Worm (Caenorhabditis elegans): Measurements from ENCODE around the gene T12D8.10.

Gene T12D8.10

DNA sequence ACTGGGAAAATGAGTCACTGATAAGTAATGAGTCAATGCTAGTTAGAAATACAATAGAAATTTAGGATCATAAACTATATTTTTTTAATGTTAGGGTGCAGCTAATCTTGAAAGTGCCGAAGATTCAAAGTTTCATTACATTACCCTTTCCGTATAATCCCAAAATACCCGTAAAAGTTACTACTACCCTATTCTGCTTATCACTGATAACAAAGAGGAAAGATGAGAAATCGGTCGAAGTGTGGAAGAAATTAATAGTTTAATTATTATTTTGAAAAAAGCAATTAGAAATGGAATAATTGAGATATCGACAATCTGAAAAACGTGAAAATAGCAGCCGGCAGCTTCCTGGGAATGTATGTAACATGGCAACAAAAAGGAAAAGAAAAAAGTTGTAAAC, 35.3 kb downstream of the T12D8.10 start:
- TF ChIP-seq sptf-1 (tag; optimal IDR thresholded peaks at IDR 0.05) (no peak), unc-130 (tag; optimal IDR thresholded peaks at IDR 0.05) (no peak), mep-1 (tag; optimal IDR thresholded peaks at IDR 0.05) (no peak), dsc-1 (tag; optimal IDR thresholded peaks at IDR 0.05) (no peak), jun-1 (tag; optimal IDR thresholded peaks at IDR 0.05) (no peak), mdl-1 (tag; optimal IDR thresholded peaks at IDR 0.05) (no peak), nhr-77 (tag; optimal IDR thresholded peaks at IDR 0.05) (no peak), efl-1 (optimal IDR thresholded peaks at IDR 0.05) (no peak), efl-1 (GFP tag; optimal IDR thresholded peaks at IDR 0.05 in 1 of 2) (no peak), ets-5 (GFP tag; IDR thresholded peaks at IDR 0.05) (no peak)

- TF ChIP-seq grh-1 (GFP tag; IDR thresholded peaks at IDR 0.05) (no peak), mdl-1 (tag; optimal IDR thresholded peaks at IDR 0.05) (peak in 1 of 2 experiments; percentile 30), aha-1 (tag; optimal IDR thresholded peaks at IDR 0.05) (no peak), lir-3 (tag; optimal IDR thresholded peaks at IDR 0.05; ENCODE audit: poor library complexity) (no peak), pqm-1 (tag; optimal IDR thresholded peaks at IDR 0.05) (peak; percentile 79), mab-9 (GFP tag; IDR thresholded peaks at IDR 0.05) (no peak), unc-30 (tag; optimal IDR thresholded peaks at IDR 0.05) (no peak), ceh-8 (GFP tag; optimal IDR thresholded peaks at IDR 0.05) (no peak), nhr-237 (tag; optimal IDR thresholded peaks at IDR 0.05) (no peak), elt-2 (tag; optimal IDR thresholded peaks at IDR 0.05) (peak; percentile 91), sup-37 (GFP tag; optimal IDR thresholded peaks at IDR 0.05) (no peak), ztf-4 (tag; optimal IDR thresholded peaks at IDR 0.05) (no peak), nhr-90 (tag; optimal IDR thresholded peaks at IDR 0.05; ENCODE audit: poor library complexity) (peak; percentile 30), pax-3 (tag; optimal IDR thresholded peaks at IDR 0.05) (peak; percentile 3), lin-14 (GFP tag; optimal IDR thresholded peaks at IDR 0.05) (peak; percentile 23), C16A3.4 (tag; optimal IDR thresholded peaks at IDR 0.05) (no peak), jun-1 (tag; optimal IDR thresholded peaks at IDR 0.05) (peak; percentile 17), alr-1 (tag; optimal IDR thresholded peaks at IDR 0.05; ENCODE audit: borderline replicate concordance) (no peak), swsn-7 (tag; optimal IDR thresholded peaks at IDR 0.05) (no peak), egl-13 (tag; optimal IDR thresholded peaks at IDR 0.05) (no peak), F16B12.6 (tag; optimal IDR thresholded peaks at IDR 0.05) (no peak), xbp-1 (tag; optimal IDR thresholded peaks at IDR 0.05) (no peak), nhr-84 (tag; optimal IDR thresholded peaks at IDR 0.05) (no peak), zag-1 (tag; optimal IDR thresholded peaks at IDR 0.05) (no peak), irx-1 (tag; optimal IDR thresholded peaks at IDR 0.05) (no peak), isw-1 (GFP tag; IDR thresholded peaks at IDR 0.05) (no peak), ceh-63 (GFP tag; optimal IDR thresholded peaks at IDR 0.05) (no peak), nhr-71 (tag; optimal IDR thresholded peaks at IDR 0.05) (peak; percentile 26), hlh-4 (tag; optimal IDR thresholded peaks at IDR 0.05) (no peak), nhr-12 (tag; optimal IDR thresholded peaks at IDR 0.05) (no peak), nhr-85 (tag) (peak; percentile 48), nhr-11 (tag; optimal IDR thresholded peaks at IDR 0.05) (no peak), blmp-1 (tag; optimal IDR thresholded peaks at IDR 0.05) (no peak), nhr-28 (tag; optimal IDR thresholded peaks at IDR 0.05) (no peak), fkh-10 (GFP tag; optimal IDR thresholded peaks at IDR 0.05) (no peak), unc-86 (tag; optimal IDR thresholded peaks at IDR 0.05) (no peak), elt-3 (tag; optimal IDR thresholded peaks at IDR 0.05) (no peak), efl-1 (optimal IDR thresholded peaks at IDR 0.05) (no peak), efl-1 (GFP tag; optimal IDR thresholded peaks at IDR 0.05 in 1 of 2) (peak in 1 of 2 experiments; percentile 76), tlp-1 (tag; optimal IDR thresholded peaks at IDR 0.05) (no peak), lsy-2 (tag; optimal IDR thresholded peaks at IDR 0.05) (no peak), lin-35 (GFP tag; optimal IDR thresholded peaks at IDR 0.05) (peak in 1 of 2 experiments; percentile 71), dpl-1 (GFP tag; optimal IDR thresholded peaks at IDR 0.05) (no peak), tbx-2 (tag; optimal IDR thresholded peaks at IDR 0.05) (no peak)
Measured at ce11 chrIII:13606016-13606530, 36.1 kb downstream of the T12D8.10 start, which contains the start of gene act-5. Gene act-5, minus strand, starts transcription at chrIII:13606066.

All from whole organism, L1 larva.